Fruit fly (Drosophila melanogaster) whole organism, embryonic: ENCODE results near the gene H2.0.

Source experiments
- Bgb ChIP-seq: fragments of 200-800 bp; sonication (Bioruptor generic); IDR thresholded peaks from 2 replicates; pipeline ENCODE4 v1.3.6; 2022; ENCODE audit warnings: missing biosample characterization, missing genetic modification characterization; ENCODE audit not compliant: partially characterized antibody
- CG12155 ChIP-seq: fragments of 200-800 bp; sonication (Bioruptor generic); optimal IDR thresholded peaks from 3 replicates; lab custom pipeline; 2016; ENCODE audit warnings: missing biosample characterization, missing genetic modification characterization
- CG13624 ChIP-seq: fragments of 200-800 bp; sonication (Bioruptor generic); optimal IDR thresholded peaks from 2 replicates; lab custom pipeline; 2016; ENCODE audit warnings: missing biosample characterization, missing genetic modification characterization
- CG16813 ChIP-seq: fragments of 200-800 bp; sonication (Bioruptor generic); IDR thresholded peaks from 3 replicates; pipeline ENCODE4 v1.3.6; 2022; ENCODE audit warnings: missing biosample characterization, missing genetic modification characterization; ENCODE audit not compliant: partially characterized antibody
- CG17802 ChIP-seq: fragments of 200-800 bp; sonication (Bioruptor generic); optimal IDR thresholded peaks from 2 replicates; lab custom pipeline; 2018; ENCODE audit warnings: missing biosample characterization, mild to moderate bottlenecking, missing genetic modification characterization, moderate library complexity
- CG2120 ChIP-seq: fragments of 200-800 bp; sonication (Bioruptor generic); optimal IDR thresholded peaks from 3 replicates; lab custom pipeline; 2016; ENCODE audit warnings: missing biosample characterization, missing genetic modification characterization
- CG3281 ChIP-seq: fragments of 200-800 bp; sonication (Bioruptor generic); optimal IDR thresholded peaks from 3 replicates; lab custom pipeline; 2017; ENCODE audit warnings: missing biosample characterization, mild to moderate bottlenecking, missing genetic modification characterization
- CG42726 ChIP-seq: fragments of 200-800 bp; sonication (Bioruptor generic); IDR thresholded peaks from 2 replicates; pipeline ENCODE4 v1.3.6; 2022; ENCODE audit warnings: missing biosample characterization, missing genetic modification characterization; ENCODE audit not compliant: partially characterized antibody
- CG6791 ChIP-seq: fragments of 200-800 bp; sonication (Bioruptor generic); IDR thresholded peaks from 3 replicates; pipeline ENCODE4 v1.3.6; 2022; ENCODE audit warnings: missing biosample characterization, missing genetic modification characterization; ENCODE audit not compliant: partially characterized antibody
- CG7357 ChIP-seq: fragments of 200-800 bp; sonication (Bioruptor generic); IDR thresholded peaks from 3 replicates; pipeline ENCODE4 v1.3.6; 2022; ENCODE audit warnings: missing biosample characterization, missing genetic modification characterization
- CG8388 ChIP-seq: fragments of 200-800 bp; sonication (Bioruptor generic); optimal IDR thresholded peaks from 2 replicates; lab custom pipeline; 2019; ENCODE audit warnings: missing biosample characterization, mild to moderate bottlenecking, missing genetic modification characterization, moderate library complexity
- CTCF ChIP-seq: fragments of 200-800 bp; sonication (Bioruptor generic); optimal IDR thresholded peaks from 2 replicates; lab custom pipeline; 2017; ENCODE audit warnings: missing biosample characterization, mild to moderate bottlenecking, missing genetic modification characterization, moderate library complexity
- D19A ChIP-seq: fragments of 200-800 bp; optimal IDR thresholded peaks from 3 replicates; lab custom pipeline; 2019; ENCODE audit warnings: missing biosample characterization, mild to moderate bottlenecking, missing genetic modification characterization, moderate library complexity
- Ets65A ChIP-seq: fragments of 200-800 bp; sonication (Bioruptor generic); peaks from one replicate; lab custom pipeline; 2016; ENCODE audit warnings: missing biosample characterization, missing genetic modification characterization
- Kr ChIP-seq: fragments of 200-800 bp; sonication (Bioruptor generic); optimal IDR thresholded peaks from 2 replicates; lab custom pipeline; 2017; ENCODE audit warnings: missing biosample characterization, mild to moderate bottlenecking, missing genetic modification characterization
- Lim3 ChIP-seq: fragments of 200-800 bp; sonication (Bioruptor generic); IDR thresholded peaks from 2 replicates; pipeline ENCODE4 v1.3.6; 2022; ENCODE audit warnings: missing biosample characterization, missing genetic modification characterization
- Meics ChIP-seq: fragments of 200-800 bp; sonication (Bioruptor generic); optimal IDR thresholded peaks from 2 replicates; lab custom pipeline; 2017; ENCODE audit warnings: missing biosample characterization, mild to moderate bottlenecking, missing genetic modification characterization
- Scr ChIP-seq: fragments of 200-800 bp; sonication (Bioruptor generic); IDR thresholded peaks from 2 replicates; pipeline ENCODE4 v1.3.6; 2022; ENCODE audit warnings: missing biosample characterization, missing genetic modification characterization; ENCODE audit not compliant: partially characterized antibody
- al ChIP-seq: fragments of 200-800 bp; sonication (Bioruptor generic); IDR thresholded peaks from 2 replicates; pipeline ENCODE4 v1.3.6; 2022; ENCODE audit warnings: missing biosample characterization, missing genetic modification characterization
- amos ChIP-seq: fragments of 200-800 bp; sonication (Bioruptor generic); IDR thresholded peaks from 2 replicates; pipeline ENCODE4 v1.3.6; 2022; ENCODE audit warnings: missing biosample characterization, missing genetic modification characterization; ENCODE audit not compliant: partially characterized antibody
- bbx ChIP-seq: fragments of 200-800 bp; sonication (Bioruptor generic); IDR thresholded peaks from 2 replicates; pipeline ENCODE4 v1.3.6; 2022; ENCODE audit warnings: missing biosample characterization, missing genetic modification characterization; ENCODE audit not compliant: partially characterized antibody
- bigmax ChIP-seq: fragments of 200-800 bp; sonication (Bioruptor generic); optimal IDR thresholded peaks from 2 replicates; lab custom pipeline; 2018; ENCODE audit warnings: missing biosample characterization, mild to moderate bottlenecking, missing genetic modification characterization
- chn ChIP-seq: fragments of 200-800 bp; sonication (Bioruptor generic); optimal IDR thresholded peaks from 2 replicates; lab custom pipeline; 2016; ENCODE audit warnings: missing biosample characterization, missing genetic modification characterization
- ci ChIP-seq: fragments of 200-800 bp; sonication (Bioruptor generic); IDR thresholded peaks from 3 replicates; pipeline ENCODE4 v1.3.6; 2022; ENCODE audit warnings: missing biosample characterization, missing genetic modification characterization
- crol ChIP-seq: fragments of 200-800 bp; sonication (Bioruptor generic); IDR thresholded peaks from 2 replicates; pipeline ENCODE4 v1.3.6; 2022; ENCODE audit warnings: missing biosample characterization, missing genetic modification characterization
- exex ChIP-seq: fragments of 200-800 bp; sonication (Bioruptor generic); optimal IDR thresholded peaks from 4 replicates; lab custom pipeline; 2018; ENCODE audit warnings: missing biosample characterization, mild to moderate bottlenecking, missing genetic modification characterization, moderate library complexity
- grn ChIP-seq: fragments of 200-800 bp; sonication (Bioruptor generic); optimal IDR thresholded peaks from 3 replicates; lab custom pipeline; 2017; ENCODE audit warnings: missing biosample characterization, missing genetic modification characterization
- knrl ChIP-seq: fragments of 200-800 bp; sonication (Bioruptor generic); IDR thresholded peaks from 3 replicates; pipeline ENCODE4 v1.3.6; 2022; ENCODE audit warnings: missing biosample characterization, missing genetic modification characterization; ENCODE audit not compliant: partially characterized antibody
- mirr ChIP-seq: fragments of 200-800 bp; sonication (Bioruptor generic); optimal IDR thresholded peaks from 3 replicates; lab custom pipeline; 2018; ENCODE audit warnings: missing biosample characterization, mild to moderate bottlenecking, missing genetic modification characterization
- nerfin-2 ChIP-seq: fragments of 200-800 bp; sonication (Bioruptor generic); IDR thresholded peaks from 2 replicates; pipeline ENCODE4 v1.3.6; 2022; ENCODE audit warnings: missing biosample characterization, missing genetic modification characterization; ENCODE audit not compliant: partially characterized antibody
- onecut ChIP-seq: fragments of 200-800 bp; sonication (Bioruptor generic); IDR thresholded peaks from 2 replicates; pipeline ENCODE4 v1.3.6; 2022; ENCODE audit warnings: missing biosample characterization, missing genetic modification characterization
- otp ChIP-seq: fragments of 200-800 bp; sonication (Bioruptor generic); IDR thresholded peaks from 3 replicates; pipeline ENCODE4, ENCODE4 v1.3.6; 2022; ENCODE audit warnings: missing biosample characterization, missing genetic modification characterization
- p53 ChIP-seq: fragments of 200-800 bp; sonication (Bioruptor generic); optimal IDR thresholded peaks from 2 replicates; lab custom pipeline; 2016; ENCODE audit warnings: missing biosample characterization, missing genetic modification characterization
- row ChIP-seq: fragments of 200-800 bp; sonication (Bioruptor generic); IDR thresholded peaks from 3 replicates; pipeline ENCODE4 v1.3.6; 2022; ENCODE audit warnings: missing biosample characterization, missing genetic modification characterization
- shn ChIP-seq: fragments of 200-800 bp; sonication (Bioruptor generic); optimal IDR thresholded peaks from 3 replicates; lab custom pipeline; 2016; ENCODE audit warnings: missing biosample characterization, missing genetic modification characterization
- sug ChIP-seq: fragments of 200-800 bp; optimal IDR thresholded peaks from 2 replicates; lab custom pipeline; 2019; ENCODE audit warnings: missing biosample characterization, mild to moderate bottlenecking, missing genetic modification characterization, moderate library complexity
- vnd ChIP-seq: fragments of 200-800 bp; sonication (Bioruptor generic); IDR thresholded peaks from 3 replicates; pipeline ENCODE4 v1.3.6; 2022; ENCODE audit warnings: missing biosample characterization, missing genetic modification characterization; ENCODE audit not compliant: partially characterized antibody

The H2.0 gene

DNA sequence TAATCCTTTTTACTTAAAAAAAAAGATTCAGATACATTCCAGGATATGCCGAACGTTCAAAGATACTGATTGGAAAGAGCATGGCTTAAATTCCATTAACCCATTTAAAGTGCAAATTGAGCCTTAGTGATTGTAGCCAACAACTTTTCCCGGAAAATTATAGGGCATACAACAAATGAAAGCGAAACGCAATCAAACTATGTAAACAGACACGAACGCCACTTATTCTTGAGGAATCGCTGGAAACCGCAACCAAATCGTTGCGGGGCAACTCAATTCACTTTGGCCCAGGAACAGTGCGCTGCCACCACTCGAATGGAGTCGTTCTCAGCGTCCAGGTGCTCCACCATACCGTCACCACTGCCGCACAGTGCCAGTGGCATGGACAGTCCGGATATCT lies 1.3 kb upstream of the H2.0 start, which contains the start of gene CG13996:
Gene CG13996, plus strand, starts transcription at position 301 of the 400 bp plus-strand sequence.
- TF ChIP-seq shn (no peak), CG42726 (GFP tag; lab: Robert Waterston, UW) (no peak), Meics (GFP tag; lab: Kevin White, UChicago) (no peak), ci (GFP tag; lab: Robert Waterston, UW) (no peak), bigmax (no peak), CG13624 (GFP tag; lab: Kevin White, UChicago) (no peak), CG2120 (GFP tag; lab: Kevin White, UChicago) (no peak), CG17802 (no peak)

DNA sequence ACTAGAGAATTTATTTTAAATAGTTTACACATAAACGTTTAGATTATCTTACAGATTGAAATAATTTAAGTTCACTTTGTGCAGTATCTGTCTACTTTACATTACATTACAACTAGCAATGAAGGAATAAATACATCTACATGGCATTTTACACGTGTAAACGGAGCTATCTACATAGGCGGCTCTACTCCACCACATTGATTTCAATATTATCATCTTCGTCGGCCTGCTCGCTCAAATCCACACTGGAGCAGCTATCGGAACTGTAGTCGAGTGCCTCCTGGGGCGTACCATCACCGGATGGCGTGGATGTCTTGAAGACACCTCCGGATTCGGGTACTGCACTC lies 6.2 kb downstream of the H2.0 start:
- TF ChIP-seq p53 (GFP tag; lab: Kevin White, UChicago) = no peak
- peak; percentile 51; the same call in 1 of the 3 replicates for TF ChIP-seq CG6791 (GFP tag; lab: Robert Waterston, UW)
- TF ChIP-seq nerfin-2 (GFP tag; lab: Robert Waterston, UW) = no peak
- peak; percentile 47; the same call in 2 of the 3 replicates for TF ChIP-seq knrl
- TF ChIP-seq chn = no peak
- peak; percentile 65 for TF ChIP-seq Bgb (GFP tag; lab: Robert Waterston, UW)
- TF ChIP-seq al (GFP tag; lab: Robert Waterston, UW) = no peak
- peak; percentile 65 for TF ChIP-seq CTCF (GFP tag; lab: Kevin White, UChicago)
- no peak for TF ChIP-seq CG12155
- peak; percentile 64 for TF ChIP-seq CG16813 (GFP tag; lab: Robert Waterston, UW)
- no peak for TF ChIP-seq CG7357 (GFP tag; lab: Robert Waterston, UW)
- TF ChIP-seq onecut = no peak
- TF ChIP-seq amos (GFP tag; lab: Robert Waterston, UW) = peak; percentile 64
- TF ChIP-seq Scr (GFP tag; lab: Robert Waterston, UW) = peak; percentile 37; the same call in 1 of the 2 replicates
- TF ChIP-seq bbx (GFP tag; lab: Robert Waterston, UW) = peak; percentile 65
- TF ChIP-seq Kr (GFP tag; lab: Kevin White, UChicago) = no peak
- peak; percentile 33; the same call in 1 of the 3 replicates for TF ChIP-seq vnd (GFP tag; lab: Robert Waterston, UW)

DNA sequence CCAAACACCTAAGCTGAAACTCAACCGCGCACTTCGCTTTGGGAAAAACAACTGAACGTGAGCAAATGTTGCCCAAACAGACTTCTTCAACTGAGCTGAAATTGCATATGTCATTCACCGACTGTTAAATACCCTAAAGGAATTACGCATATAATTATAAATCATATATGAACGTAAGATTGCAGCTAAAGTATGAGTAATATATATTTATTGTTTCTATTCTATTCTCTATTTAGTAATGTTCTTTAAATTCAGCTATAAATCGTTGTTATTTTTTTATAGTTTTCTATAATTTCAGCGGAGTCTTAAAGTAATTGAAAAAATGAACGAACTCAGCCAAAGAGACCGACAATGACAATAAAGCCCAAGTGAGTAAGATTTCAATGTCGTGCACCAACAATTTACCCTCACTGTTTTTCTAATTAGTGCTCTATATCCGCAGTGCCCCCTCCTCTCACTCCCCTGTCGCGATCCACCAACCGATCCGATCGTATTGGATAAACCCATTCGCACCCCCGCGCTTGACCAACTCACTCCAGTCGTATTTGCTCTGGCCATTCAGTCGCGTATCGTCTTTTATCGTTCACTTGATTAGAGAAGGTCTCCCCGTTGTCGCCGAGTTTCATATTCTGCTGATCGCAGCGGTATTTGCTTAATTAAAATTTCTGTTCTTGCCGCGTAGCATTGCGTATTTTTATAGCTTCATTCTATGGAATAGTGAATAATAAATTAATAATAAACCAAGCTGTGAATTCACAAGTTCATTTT lies 6.7 kb downstream of the H2.0 start, which contains the start of gene CG9098:
Gene CG9098, minus strand, starts transcription at position 36 of the 768 bp plus-strand sequence.
- TF ChIP-seq sug (tag; lab: Kevin White, UChicago) (no peak), CG3281 (no peak), D19A (tag; lab: Kevin White, UChicago) (peak; percentile 83), otp (GFP tag; lab: Robert Waterston, UW) (peak; percentile 10; the same call in 1 of the 3 replicates), mirr (peak; percentile 82), crol (GFP tag; lab: Robert Waterston, UW) (peak; percentile 75), row (GFP tag; lab: Robert Waterston, UW) (peak; percentile 44; the same call in 1 of the 3 replicates), Lim3 (peak; percentile 61; the same call in 1 of the 2 replicates), CG8388 (peak; percentile 62), exex (tag; lab: Kevin White, UChicago) (peak; percentile 65), grn (GFP tag; lab: Kevin White, UChicago) (peak; percentile 72), bbx (GFP tag; lab: Robert Waterston, UW) (no peak), nerfin-2 (GFP tag; lab: Robert Waterston, UW) (no peak), Ets65A (GFP tag; lab: Kevin White, UChicago) (peak; percentile 28)
- TF ChIP-seq, all 482 proteins: peak for 10
